Fruit fly (Drosophila melanogaster) whole organism, embryonic: ENCODE results near the gene eIF3h.

Experiments used
- Atf-2 ChIP-seq: fragments of 200-800 bp; sonication (Bioruptor generic); optimal IDR thresholded peaks from 2 replicates; lab custom pipeline; 2016; ENCODE audit warnings: missing biosample characterization, missing genetic modification characterization
- Atf6 ChIP-seq: fragments of 200-800 bp; sonication (Bioruptor generic); IDR thresholded peaks from 2 replicates; pipeline ENCODE4 v1.3.6; 2022; ENCODE audit warnings: missing biosample characterization, missing genetic modification characterization
- B-H1 ChIP-seq: fragments of 200-800 bp; sonication (Bioruptor generic); IDR thresholded peaks from 3 replicates; pipeline ENCODE4 v1.3.6; 2022; ENCODE audit warnings: missing biosample characterization, missing genetic modification characterization
- CG10543 ChIP-seq: fragments of 200-800 bp; sonication (Bioruptor generic); optimal IDR thresholded peaks from 3 replicates; lab custom pipeline; 2017; ENCODE audit warnings: missing biosample characterization, mild to moderate bottlenecking, missing genetic modification characterization, moderate library complexity
- CG11695 ChIP-seq: fragments of 200-800 bp; sonication (Bioruptor generic); IDR thresholded peaks from 3 replicates; pipeline ENCODE4 v1.3.6; 2022; ENCODE audit warnings: missing biosample characterization, missing genetic modification characterization
- CG11696 ChIP-seq: fragments of 200-800 bp; sonication (Bioruptor generic); IDR thresholded peaks from 2 replicates; pipeline ENCODE4 v1.3.6; 2022; ENCODE audit warnings: missing biosample characterization, missing genetic modification characterization
- CG12219 ChIP-seq: fragments of 200-800 bp; sonication (Bioruptor generic); optimal IDR thresholded peaks from 3 replicates; lab custom pipeline; 2018; ENCODE audit warnings: missing biosample characterization, mild to moderate bottlenecking, missing genetic modification characterization
- CG13123 ChIP-seq: fragments of 200-800 bp; sonication (Bioruptor generic); optimal IDR thresholded peaks from 2 replicates; lab custom pipeline; 2016; ENCODE audit warnings: missing biosample characterization, missing genetic modification characterization
- CG14710 ChIP-seq: fragments of 200-800 bp; sonication (Bioruptor generic); optimal IDR thresholded peaks from 3 replicates; lab custom pipeline; 2019; ENCODE audit warnings: missing biosample characterization, mild to moderate bottlenecking, missing genetic modification characterization, moderate library complexity
- CG15479 ChIP-seq: fragments of 200-800 bp; sonication (Bioruptor generic); optimal IDR thresholded peaks from 3 replicates; lab custom pipeline; 2019; ENCODE audit warnings: missing biosample characterization, mild to moderate bottlenecking, missing genetic modification characterization, moderate library complexity
- CG1647 ChIP-seq: fragments of 200-800 bp; sonication (Bioruptor generic); optimal IDR thresholded peaks from 3 replicates; lab custom pipeline; 2016; ENCODE audit warnings: missing biosample characterization, missing genetic modification characterization
- CG2116 ChIP-seq: fragments of 200-800 bp; sonication (Bioruptor generic); optimal IDR thresholded peaks from 3 replicates; lab custom pipeline; 2018; ENCODE audit warnings: missing biosample characterization, mild to moderate bottlenecking, missing genetic modification characterization
- CG2199 ChIP-seq: fragments of 200-800 bp; sonication (Bioruptor generic); IDR thresholded peaks from 3 replicates; pipeline ENCODE4 v1.3.6; 2022; ENCODE audit warnings: missing biosample characterization, missing genetic modification characterization
- CG30020 ChIP-seq: fragments of 200-800 bp; optimal IDR thresholded peaks from 2 replicates; lab custom pipeline; 2019; ENCODE audit warnings: missing biosample characterization, mild to moderate bottlenecking, missing genetic modification characterization, moderate library complexity
- CG3163 ChIP-seq: fragments of 200-800 bp; sonication (Bioruptor generic); optimal IDR thresholded peaks from 3 replicates; lab custom pipeline; 2016; ENCODE audit warnings: missing biosample characterization, missing genetic modification characterization
- CG34422 ChIP-seq: fragments of 200-800 bp; sonication (Bioruptor generic); IDR thresholded peaks from 3 replicates; pipeline ENCODE4 v1.3.6; 2022; ENCODE audit warnings: missing biosample characterization, missing genetic modification characterization
- CG6765 ChIP-seq: fragments of 200-800 bp; sonication (Bioruptor generic); optimal IDR thresholded peaks from 3 replicates; lab custom pipeline; 2017; ENCODE audit warnings: missing biosample characterization, mild to moderate bottlenecking, missing genetic modification characterization
- CG7357 ChIP-seq: fragments of 200-800 bp; sonication (Bioruptor generic); IDR thresholded peaks from 3 replicates; pipeline ENCODE4 v1.3.6; 2022; ENCODE audit warnings: missing biosample characterization, missing genetic modification characterization
- CG7786 ChIP-seq: fragments of 200-800 bp; sonication (Bioruptor generic); optimal IDR thresholded peaks from 2 replicates; lab custom pipeline; 2016; ENCODE audit warnings: missing biosample characterization, missing genetic modification characterization
- CG7928 ChIP-seq: fragments of 200-800 bp; sonication (Bioruptor generic); optimal IDR thresholded peaks from 2 replicates; lab custom pipeline; 2017; ENCODE audit warnings: missing biosample characterization, mild to moderate bottlenecking, missing genetic modification characterization
- CG8281 ChIP-seq: fragments of 200-800 bp; sonication (Bioruptor generic); optimal IDR thresholded peaks from 2 replicates; lab custom pipeline; 2018; ENCODE audit warnings: missing biosample characterization, mild to moderate bottlenecking, missing genetic modification characterization, moderate library complexity
- CG9609 ChIP-seq: fragments of 200-800 bp; sonication (Bioruptor generic); optimal IDR thresholded peaks from 3 replicates; lab custom pipeline; 2016; ENCODE audit warnings: missing biosample characterization, missing genetic modification characterization
- D ChIP-seq, 2 experiments: fragments of 200-800 bp in 1 of 2; fragments of >200 bp in 1 of 2; sonication (Bioruptor generic) in 1 of 2; optimal IDR thresholded peaks; 2 replicates in 1 of 2; 3 replicates in 1 of 2; lab custom pipeline; 2017; ENCODE audit warnings: mild to moderate bottlenecking in 1 of 2, missing biosample characterization in 1 of 2, missing genetic modification characterization in 1 of 2, missing genetic modification reagents in 1 of 2
- Doc2 ChIP-seq: fragments of 200-800 bp; sonication (Bioruptor generic); IDR thresholded peaks from 2 replicates; pipeline ENCODE4 v1.3.6; 2022; ENCODE audit warnings: missing biosample characterization, missing genetic modification characterization
- Fer1 ChIP-seq: fragments of 200-800 bp; sonication (Bioruptor generic); optimal IDR thresholded peaks from 2 replicates; lab custom pipeline; 2017; ENCODE audit warnings: missing biosample characterization, mild to moderate bottlenecking, missing genetic modification characterization
- H2.0 ChIP-seq: fragments of 200-800 bp; sonication (Bioruptor generic); IDR thresholded peaks from 2 replicates; pipeline ENCODE4 v1.3.6; 2022; ENCODE audit warnings: missing biosample characterization, missing genetic modification characterization
- Hand ChIP-seq: fragments of 200-800 bp; sonication (Bioruptor generic); optimal IDR thresholded peaks from 2 replicates; lab custom pipeline; 2017; ENCODE audit warnings: mild to moderate bottlenecking, missing biosample characterization, missing genetic modification reagents, missing genetic modification characterization
- Jarid2 ChIP-seq: fragments of 200-800 bp; sonication (Bioruptor generic); optimal IDR thresholded peaks from 3 replicates; lab custom pipeline; 2017; ENCODE audit warnings: mild to moderate bottlenecking, missing biosample characterization, missing genetic modification reagents, missing genetic modification characterization
- Lpt ChIP-seq: fragments of >200 bp; optimal IDR thresholded peaks from 2 replicates; lab custom pipeline; 2018; ENCODE audit warnings: missing biosample characterization, missing genetic modification characterization
- Nf-YA ChIP-seq: fragments of 200-800 bp; sonication (Bioruptor generic); IDR thresholded peaks from 2 replicates; pipeline ENCODE4 v1.3.6; 2022; ENCODE audit warnings: missing biosample characterization, missing genetic modification characterization
- Side ChIP-seq: fragments of 200-800 bp; sonication (Bioruptor generic); optimal IDR thresholded peaks from 2 replicates; lab custom pipeline; 2016; ENCODE audit warnings: missing biosample characterization, missing genetic modification characterization
- Six4 ChIP-seq: fragments of 200-800 bp; sonication (Bioruptor generic); optimal IDR thresholded peaks from 2 replicates; lab custom pipeline; 2016; ENCODE audit warnings: missing biosample characterization, missing genetic modification characterization
- Sry-β ChIP-seq: fragments of 200-800 bp; sonication (Bioruptor generic); optimal IDR thresholded peaks from 2 replicates; lab custom pipeline; 2018; ENCODE audit warnings: missing biosample characterization, mild to moderate bottlenecking, missing genetic modification characterization, moderate library complexity
- TFAM ChIP-seq: fragments of 200-800 bp; sonication (Bioruptor generic); optimal IDR thresholded peaks from 2 replicates; lab custom pipeline; 2017; ENCODE audit warnings: missing biosample characterization, missing genetic modification characterization, inconsistent platforms
- Vsx1 ChIP-seq: fragments of 200-800 bp; sonication (Bioruptor generic); optimal IDR thresholded peaks from 2 replicates; lab custom pipeline; 2017; ENCODE audit warnings: missing biosample characterization, mild to moderate bottlenecking, missing genetic modification characterization, missing genetic modification reagents
- Xrp1 ChIP-seq: fragments of 200-800 bp; sonication (Bioruptor generic); IDR thresholded peaks from 2 replicates; pipeline ENCODE4 v1.3.6; 2022; ENCODE audit warnings: missing biosample characterization, missing genetic modification characterization
- ci ChIP-seq: fragments of 200-800 bp; sonication (Bioruptor generic); IDR thresholded peaks from 3 replicates; pipeline ENCODE4 v1.3.6; 2022; ENCODE audit warnings: missing biosample characterization, missing genetic modification characterization
- danr ChIP-seq: fragments of 200-800 bp; sonication (Bioruptor generic); IDR thresholded peaks from 2 replicates; pipeline ENCODE4 v1.3.6; 2022; ENCODE audit warnings: missing biosample characterization, missing genetic modification characterization
- dimm ChIP-seq: fragments of 200-800 bp; sonication (Bioruptor generic); IDR thresholded peaks from 2 replicates; pipeline ENCODE4 v1.3.6; 2022; ENCODE audit warnings: missing biosample characterization, missing genetic modification characterization
- gfzf ChIP-seq: fragments of 200-800 bp; sonication (Bioruptor generic); optimal IDR thresholded peaks from 2 replicates; lab custom pipeline; 2016; ENCODE audit warnings: missing biosample characterization, mild to moderate bottlenecking, missing genetic modification characterization, moderate library complexity
- mirr ChIP-seq: fragments of 200-800 bp; sonication (Bioruptor generic); optimal IDR thresholded peaks from 3 replicates; lab custom pipeline; 2018; ENCODE audit warnings: missing biosample characterization, mild to moderate bottlenecking, missing genetic modification characterization
- nerfin-1 ChIP-seq: fragments of 200-800 bp; sonication (Bioruptor generic); optimal IDR thresholded peaks from 3 replicates; lab custom pipeline; 2019; ENCODE audit warnings: missing biosample characterization, mild to moderate bottlenecking, missing genetic modification characterization, moderate library complexity
- nmo ChIP-seq: fragments of 200-800 bp; sonication (Bioruptor generic); optimal IDR thresholded peaks from 2 replicates; lab custom pipeline; 2018; ENCODE audit warnings: missing biosample characterization, mild to moderate bottlenecking, missing genetic modification characterization, moderate library complexity
- nom ChIP-seq: fragments of 200-800 bp; sonication (Bioruptor generic); optimal IDR thresholded peaks from 2 replicates; lab custom pipeline; 2017; ENCODE audit warnings: missing biosample characterization, missing genetic modification characterization, mild to moderate bottlenecking, moderate library complexity, missing genetic modification reagents
- onecut ChIP-seq: fragments of 200-800 bp; sonication (Bioruptor generic); IDR thresholded peaks from 2 replicates; pipeline ENCODE4 v1.3.6; 2022; ENCODE audit warnings: missing biosample characterization, missing genetic modification characterization
- org-1 ChIP-seq: fragments of 200-800 bp; sonication (Bioruptor generic); optimal IDR thresholded peaks from 2 replicates; lab custom pipeline; 2017; ENCODE audit warnings: missing biosample characterization, missing genetic modification characterization
- psq ChIP-seq: fragments of 200-800 bp; sonication (Bioruptor generic); optimal IDR thresholded peaks from 2 replicates; lab custom pipeline; 2017; ENCODE audit warnings: missing biosample characterization, missing genetic modification characterization
- salm ChIP-seq: fragments of 200-800 bp; sonication (Bioruptor generic); optimal IDR thresholded peaks from 2 replicates; lab custom pipeline; 2018; ENCODE audit warnings: missing biosample characterization, mild to moderate bottlenecking, missing genetic modification characterization
- seq ChIP-seq: fragments of 200-800 bp; sonication (Bioruptor generic); IDR thresholded peaks from 2 replicates; pipeline ENCODE4 v1.3.6; 2022; ENCODE audit warnings: missing biosample characterization, missing genetic modification characterization
- so ChIP-seq: fragments of 200-800 bp; sonication (Bioruptor generic); IDR thresholded peaks from 3 replicates; pipeline ENCODE4 v1.3.6; 2022; ENCODE audit warnings: missing biosample characterization, missing genetic modification characterization
- z ChIP-seq: fragments of 200-800 bp; sonication (Bioruptor generic); IDR thresholded peaks from 3 replicates; pipeline ENCODE4 v1.3.6; 2022; ENCODE audit warnings: missing biosample characterization, missing genetic modification characterization

The eIF3h gene

DNA sequence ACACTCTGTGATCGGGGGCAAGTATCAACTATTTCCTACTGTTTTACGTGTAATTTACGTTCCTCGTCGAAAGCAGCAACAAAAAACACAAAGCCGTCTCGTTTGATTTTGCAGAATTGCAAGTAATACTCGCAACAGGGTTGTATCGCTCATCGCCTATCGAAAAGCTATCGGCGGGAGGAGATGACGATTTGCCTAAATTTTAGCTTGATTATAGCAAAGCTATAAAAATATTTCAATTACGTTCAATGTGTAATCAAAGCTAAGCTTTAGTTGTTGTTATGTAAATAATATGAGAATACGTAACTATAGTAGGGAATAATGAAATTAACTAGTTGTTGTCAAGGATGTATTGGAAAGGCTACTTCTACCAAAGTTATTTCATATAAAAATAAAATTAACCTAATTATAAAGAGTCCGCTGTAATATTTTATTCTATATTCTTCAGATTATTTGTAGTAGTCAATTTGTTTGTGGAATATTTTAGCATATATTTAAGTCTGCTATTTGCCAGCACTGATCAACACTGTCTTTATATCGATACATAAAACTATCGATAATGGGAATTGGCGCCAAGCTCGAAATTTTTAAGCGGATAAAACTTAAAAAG, 6.9 kb upstream of the eIF3h start, which contains the start of gene Rpn11 (continued):
- no peak for TF ChIP-seq seq (GFP tag; lab: Robert Waterston, UW)
- TF ChIP-seq CG15479 (GFP tag; lab: Kevin White, UChicago) = no peak
- TF ChIP-seq Vsx1 = no peak
- TF ChIP-seq CG9609 (GFP tag; lab: Kevin White, UChicago) = no peak
- TF ChIP-seq TFAM (GFP tag; lab: Kevin White, UChicago) = no peak
- TF ChIP-seq CG6765 (GFP tag; lab: Kevin White, UChicago) = no peak
- peak; percentile 29 for TF ChIP-seq CG7786
- TF ChIP-seq salm = no peak
- TF ChIP-seq z (GFP tag; lab: Robert Waterston, UW) = no peak
- TF ChIP-seq Nf-YA (GFP tag; lab: Robert Waterston, UW) = no peak
- no peak for TF ChIP-seq CG8281 (tag; lab: Kevin White, UChicago)
- TF ChIP-seq danr (GFP tag; lab: Robert Waterston, UW) = no peak
- no peak for TF ChIP-seq dimm
- peak; percentile 99 for TF ChIP-seq CG2116
- TF ChIP-seq Xrp1 = peak; percentile 38; the same call in 1 of the 2 replicates
- no peak; the same call in 1 of the 2 replicates for TF ChIP-seq H2.0 (GFP tag; lab: Robert Waterston, UW)
- no peak for TF ChIP-seq so (GFP tag; lab: Robert Waterston, UW)
- no peak for TF ChIP-seq Atf6
- TF ChIP-seq Jarid2 = no peak
- TF ChIP-seq CG1647 (GFP tag; lab: Kevin White, UChicago) = no peak
- peak; percentile 81 for TF ChIP-seq CG10543 (GFP tag; lab: Kevin White, UChicago)
- TF ChIP-seq CG3163 (GFP tag; lab: Kevin White, UChicago) = no peak
- peak; percentile 33 for TF ChIP-seq Hand (GFP tag; lab: Kevin White, UChicago)
- TF ChIP-seq Doc2 (GFP tag; lab: Robert Waterston, UW) = no peak
- peak; percentile 43 for TF ChIP-seq Fer1 (GFP tag; lab: Kevin White, UChicago)
- no peak for TF ChIP-seq CG2199 (GFP tag; lab: Robert Waterston, UW)
- TF ChIP-seq nmo (GFP tag; lab: Kevin White, UChicago) = peak; percentile 80
- peak; percentile 41; the same call in 1 of the 3 replicates for TF ChIP-seq B-H1
- TF ChIP-seq CG7357 (GFP tag; lab: Robert Waterston, UW) = 0 out of 3 replicates have a peak, but pooled peaks have one; percentile 25
- no peak for TF ChIP-seq Side
- 0 out of 3 replicates have a peak, but pooled peaks have one; percentile 9 for TF ChIP-seq ci (GFP tag; lab: Robert Waterston, UW)
- no peak for TF ChIP-seq CG11695 (GFP tag; lab: Robert Waterston, UW)
- TF ChIP-seq nerfin-1 (tag; lab: Kevin White, UChicago) = peak; percentile 52
- no peak for TF ChIP-seq CG34422
- no peak for TF ChIP-seq org-1
- TF ChIP-seq CG11696 (GFP tag; lab: Robert Waterston, UW) = no peak
- no peak for TF ChIP-seq CG12219 (GFP tag; lab: Kevin White, UChicago)
- peak; percentile 3 for TF ChIP-seq gfzf (GFP tag; lab: Kevin White, UChicago)
- no peak for TF ChIP-seq D (optimal IDR thresholded peaks at IDR 0.05; lab: Kevin White, UChicago)
- no peak for TF ChIP-seq D (GFP tag; optimal IDR thresholded peaks at IDR 0.05; lab: Kevin White, UChicago)
- TF ChIP-seq CG13123 (GFP tag; lab: Kevin White, UChicago) = no peak
- TF ChIP-seq psq (GFP tag; lab: Kevin White, UChicago) = no peak
- TF ChIP-seq Sry-β (GFP tag; lab: Kevin White, UChicago) = peak; percentile 97
- TF ChIP-seq Six4 = peak; percentile 46
- no peak for TF ChIP-seq onecut (GFP tag; lab: Robert Waterston, UW)
- TF ChIP-seq Lpt (GFP tag; lab: Kevin White, UChicago) = no peak
- TF ChIP-seq CG30020 (tag; lab: Kevin White, UChicago) = peak; percentile 65
- TF ChIP-seq mirr (GFP tag; lab: Kevin White, UChicago) = peak; percentile 8
- peak; percentile 87 for TF ChIP-seq CG14710 (tag; lab: Kevin White, UChicago)
- TF ChIP-seq nom = peak; percentile 28
- peak; percentile 31 for TF ChIP-seq Atf-2 (GFP tag; lab: Kevin White, UChicago)
- no peak for TF ChIP-seq CG7928 (GFP tag; lab: Kevin White, UChicago)
